Fruit fly (Drosophila melanogaster): Measurements from ENCODE around the gene ssp3.

The ssp3 gene

dm6 chr2L:18944175-18945012, 634 bp upstream of the ssp3 start (continued):
- no peak for TF ChIP-seq net (GFP tag; optimal IDR thresholded peaks at IDR 0.05)
- TF ChIP-seq CG32006 (GFP tag; optimal IDR thresholded peaks at IDR 0.05), result no peak
- no peak for TF ChIP-seq CG9139 (GFP tag; optimal IDR thresholded peaks at IDR 0.05)
- TF ChIP-seq svp (GFP tag), result peak; percentile 90
- TF ChIP-seq CG8319 (GFP tag; optimal IDR thresholded peaks at IDR 0.05), result no peak
- TF ChIP-seq Smox (GFP tag; optimal IDR thresholded peaks at IDR 0.05), result no peak
- no peak for TF ChIP-seq CG8632 (GFP tag; optimal IDR thresholded peaks at IDR 0.05)
- TF ChIP-seq OdsH (GFP tag; optimal IDR thresholded peaks at IDR 0.05), result no peak
- no peak for TF ChIP-seq CG10631 (GFP tag; optimal IDR thresholded peaks at IDR 0.05)
- peak; percentile 47 for TF ChIP-seq Eip75B (GFP tag; optimal IDR thresholded peaks at IDR 0.05)
- no peak for TF ChIP-seq Gug (GFP tag; IDR thresholded peaks at IDR 0.05)
- no peak for TF ChIP-seq CG11902 (GFP tag; optimal IDR thresholded peaks at IDR 0.05)
- TF ChIP-seq Hr39 (GFP tag; optimal IDR thresholded peaks at IDR 0.05), result no peak
- TF ChIP-seq pdm3 (GFP tag; optimal IDR thresholded peaks at IDR 0.05), result no peak

- TF ChIP-seq Eip78C (GFP tag), result peak; percentile 42
- TF ChIP-seq Hr38 (GFP tag; optimal IDR thresholded peaks at IDR 0.05), result no peak
- TF ChIP-seq CG6808 (GFP tag; optimal IDR thresholded peaks at IDR 0.05), result peak; percentile 43
- TF ChIP-seq Sox102F (GFP tag; optimal IDR thresholded peaks at IDR 0.05), result no peak
- TF ChIP-seq Lpt (GFP tag; optimal IDR thresholded peaks at IDR 0.05), result no peak
- no peak for TF ChIP-seq CG3032 (tag; optimal IDR thresholded peaks at IDR 0.05)
- no peak for TF ChIP-seq CG1621 (tag; optimal IDR thresholded peaks at IDR 0.05)
- peak; percentile 68 to 69 for TF ChIP-seq ss (GFP tag; optimal IDR thresholded peaks at IDR 0.05)
- TF ChIP-seq CG11762 (GFP tag; optimal IDR thresholded peaks at IDR 0.05; ENCODE audit: insufficient read depth), result no peak
- TF ChIP-seq Sox14 (GFP tag; optimal IDR thresholded peaks at IDR 0.05), result no peak
- no peak for TF ChIP-seq CG3919 (GFP tag; optimal IDR thresholded peaks at IDR 0.05)
- no peak for TF ChIP-seq esn (GFP tag; optimal IDR thresholded peaks at IDR 0.05)
- TF ChIP-seq CG11294 (GFP tag; IDR thresholded peaks at IDR 0.05), result no peak
- TF ChIP-seq CG4318 (GFP tag; optimal IDR thresholded peaks at IDR 0.05), result no peak
- no peak for TF ChIP-seq Sox15 (GFP tag; optimal IDR thresholded peaks at IDR 0.05)
- TF ChIP-seq CG6854 (GFP tag; optimal IDR thresholded peaks at IDR 0.05), result peak; percentile 38
- no peak for TF ChIP-seq CG32006 (GFP tag; optimal IDR thresholded peaks at IDR 0.05)
- no peak for TF ChIP-seq Eip75B (GFP tag; optimal IDR thresholded peaks at IDR 0.05)
- no peak for TF ChIP-seq Eip93F (GFP tag; optimal IDR thresholded peaks at IDR 0.05)
- TF ChIP-seq CG15336 (GFP tag; IDR thresholded peaks at IDR 0.05), result no peak
- no peak for TF ChIP-seq CG9139 (GFP tag; optimal IDR thresholded peaks at IDR 0.05)
- no peak for TF ChIP-seq Smox (GFP tag; optimal IDR thresholded peaks at IDR 0.05)
- TF ChIP-seq CG6792 (GFP tag; optimal IDR thresholded peaks at IDR 0.05), result no peak
- TF ChIP-seq dsx (GFP tag; optimal IDR thresholded peaks at IDR 0.05; ENCODE audit: poor library complexity, severe bottlenecking), result peak; percentile 46
- TF ChIP-seq topi (GFP tag; optimal IDR thresholded peaks at IDR 0.05), result no peak
- no peak for TF ChIP-seq CG6163 (GFP tag; IDR thresholded peaks at IDR 0.05)
These were observed 451 bp downstream of the ssp3 start for dm6 chr2L:18943309-18943708.

- TF ChIP-seq CG32006 (GFP tag; optimal IDR thresholded peaks at IDR 0.05), result no peak
- TF ChIP-seq CG6163 (GFP tag; IDR thresholded peaks at IDR 0.05), result peak; percentile 49; the same call in 1 of the 3 replicates
- peak; percentile 8 for TF ChIP-seq esn (GFP tag; optimal IDR thresholded peaks at IDR 0.05)
- TF ChIP-seq CG6854 (GFP tag; optimal IDR thresholded peaks at IDR 0.05), result no peak
- TF ChIP-seq CG1621 (tag; optimal IDR thresholded peaks at IDR 0.05), result peak; percentile 99
These were observed 7.7 kb downstream of the ssp3 start for dm6 chr2L:18936056-18936455.
